Worm (Caenorhabditis elegans): ENCODE data around the gene F01G4.6.

The F01G4.6 gene

DNA sequence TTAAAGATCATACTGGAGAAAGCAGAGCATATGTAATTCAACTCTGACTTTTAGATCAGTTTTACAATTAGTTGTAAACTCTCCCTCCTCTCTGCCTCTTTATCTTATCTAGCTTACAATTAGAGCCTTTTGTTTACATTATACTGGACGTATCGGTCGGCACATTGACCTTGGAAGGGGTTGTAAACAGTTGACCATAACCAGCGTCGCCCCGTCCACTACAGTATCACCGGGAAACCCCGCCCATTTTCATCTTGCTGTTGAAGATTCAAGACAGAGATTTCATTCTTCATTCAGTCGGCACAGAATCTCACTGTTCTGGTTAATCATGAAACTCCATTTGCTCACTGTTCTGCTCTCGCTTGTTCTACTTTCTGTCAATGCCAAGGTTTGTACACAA lies 37.4 kb upstream of the F01G4.6 start, which contains the start of gene sdz-27:
Gene sdz-27, plus strand, starts transcription at position 301 of the 400 bp plus-strand sequence.
- TF ChIP-seq nhr-76 (tag; optimal IDR thresholded peaks at IDR 0.05), result no peak
- no peak for TF ChIP-seq ceh-8 (GFP tag; optimal IDR thresholded peaks at IDR 0.05)
- no peak for TF ChIP-seq sptf-1 (tag; optimal IDR thresholded peaks at IDR 0.05)
- TF ChIP-seq ets-5 (GFP tag; IDR thresholded peaks at IDR 0.05), result no peak
- TF ChIP-seq rnt-1 (tag; optimal IDR thresholded peaks at IDR 0.05), result no peak
- TF ChIP-seq skn-1 (tag; optimal IDR thresholded peaks at IDR 0.05), result no peak
- no peak for TF ChIP-seq alr-1 (tag; optimal IDR thresholded peaks at IDR 0.05; ENCODE audit: borderline replicate concordance)
- no peak for TF ChIP-seq lin-14 (GFP tag; optimal IDR thresholded peaks at IDR 0.05)
- no peak for TF ChIP-seq ztf-11 (tag; optimal IDR thresholded peaks at IDR 0.05)
- no peak for TF ChIP-seq unc-98 (GFP tag; IDR thresholded peaks at IDR 0.05)
- no peak for TF ChIP-seq Y116A8C.19 (tag; optimal IDR thresholded peaks at IDR 0.05; ENCODE audit: borderline replicate concordance)

ce11 chrIV:11183991-11184390 lies 34.7 kb upstream of the F01G4.6 start, which contains the start of gene nuaf-3:
Gene nuaf-3 (plus strand): TSS chrIV:11184291.
- no peak for TF ChIP-seq hlh-4 (tag; optimal IDR thresholded peaks at IDR 0.05)
- no peak for TF ChIP-seq ztf-11 (tag; optimal IDR thresholded peaks at IDR 0.05)
- no peak for TF ChIP-seq lsy-2 (tag; optimal IDR thresholded peaks at IDR 0.05)
- no peak for TF ChIP-seq C04F5.9 (tag; optimal IDR thresholded peaks at IDR 0.05)
- TF ChIP-seq elt-3 (tag; optimal IDR thresholded peaks at IDR 0.05), result no peak
- no peak for TF ChIP-seq F16B12.6 (tag; optimal IDR thresholded peaks at IDR 0.05)
- TF ChIP-seq blmp-1 (tag; optimal IDR thresholded peaks at IDR 0.05), result no peak
- TF ChIP-seq nhr-71 (tag; optimal IDR thresholded peaks at IDR 0.05), result no peak
- no peak for TF ChIP-seq lin-35 (GFP tag; optimal IDR thresholded peaks at IDR 0.05)
- no peak for TF ChIP-seq egl-27 (tag; optimal IDR thresholded peaks at IDR 0.05)

DNA sequence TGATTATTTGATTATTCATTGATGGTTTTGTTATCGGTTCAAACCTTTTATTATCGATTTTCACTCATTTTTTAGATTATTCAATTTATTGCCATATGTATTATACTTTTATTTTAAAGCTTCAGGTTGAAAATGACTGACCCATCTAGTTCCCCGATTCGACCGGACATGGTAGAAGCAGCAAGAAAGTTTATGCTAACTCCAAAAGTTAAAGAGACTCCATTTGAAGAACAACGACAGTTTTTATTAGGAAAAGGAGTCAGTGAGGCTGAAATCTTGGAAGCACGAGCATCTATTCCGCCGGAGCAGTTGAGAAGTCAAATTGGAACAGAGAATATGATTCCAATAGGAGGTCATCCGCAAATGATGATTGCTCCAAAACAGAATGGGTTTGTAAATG lies 33.7 kb upstream of the F01G4.6 start, which contains the start of gene prx-14:
Gene prx-14, plus strand, starts transcription at position 120 of the 400 bp plus-strand sequence.
- no peak for TF ChIP-seq efl-1 (optimal IDR thresholded peaks at IDR 0.05)
- TF ChIP-seq efl-1 (GFP tag; optimal IDR thresholded peaks at IDR 0.05 in 1 of 2), result peak in 1 of 2 experiments; percentile 14
- TF ChIP-seq elt-2 (tag; optimal IDR thresholded peaks at IDR 0.05), result peak; percentile 49
- TF ChIP-seq nhr-20 (tag; optimal IDR thresholded peaks at IDR 0.05), result no peak

ce11 chrIV:11180077-11180476 lies 30.8 kb upstream of the F01G4.6 start:
- TF ChIP-seq zag-1 (tag; optimal IDR thresholded peaks at IDR 0.05) (no peak), fkh-10 (GFP tag; optimal IDR thresholded peaks at IDR 0.05) (no peak), unc-86 (tag; optimal IDR thresholded peaks at IDR 0.05) (no peak), mdl-1 (tag; optimal IDR thresholded peaks at IDR 0.05) (no peak), mep-1 (tag; optimal IDR thresholded peaks at IDR 0.05) (peak; percentile 4)

- peak; percentile 20 for TF ChIP-seq mef-2 (tag; optimal IDR thresholded peaks at IDR 0.05)
- peak; percentile 79 for TF ChIP-seq snpc-4 (tag; optimal IDR thresholded peaks at IDR 0.05)
- TF ChIP-seq tbx-2 (tag; optimal IDR thresholded peaks at IDR 0.05), result peak; percentile 91
- TF ChIP-seq hpl-2 (GFP tag; optimal IDR thresholded peaks at IDR 0.05), result peak; percentile 66
- TF ChIP-seq pax-3 (tag; optimal IDR thresholded peaks at IDR 0.05), result peak; percentile 72
- TF ChIP-seq fkh-8 (tag; optimal IDR thresholded peaks at IDR 0.05), result peak; percentile 79
- peak; percentile 91 for TF ChIP-seq mep-1 (tag; optimal IDR thresholded peaks at IDR 0.05)
- peak; percentile 94 for TF ChIP-seq unc-130 (tag; optimal IDR thresholded peaks at IDR 0.05)
- TF ChIP-seq lin-15B (tag; optimal IDR thresholded peaks at IDR 0.05), result peak; percentile 81
- peak; percentile 90 to 93 for TF ChIP-seq lsy-2 (tag; optimal IDR thresholded peaks at IDR 0.05)
- peak; percentile 74 for TF ChIP-seq C16A3.4 (tag; optimal IDR thresholded peaks at IDR 0.05)
- TF ChIP-seq fkh-10 (GFP tag; optimal IDR thresholded peaks at IDR 0.05), result peak; percentile 75
- TF ChIP-seq ztf-11 (tag; optimal IDR thresholded peaks at IDR 0.05), result peak in 1 of 2 experiments; percentile 69
- TF ChIP-seq snu-23 (GFP tag; optimal IDR thresholded peaks at IDR 0.05), result peak; percentile 93
- peak; percentile 96 for TF ChIP-seq nhr-47 (tag; optimal IDR thresholded peaks at IDR 0.05)
- TF ChIP-seq lir-3 (tag; optimal IDR thresholded peaks at IDR 0.05; ENCODE audit: poor library complexity), result peak; percentile 81
- peak; percentile 93 for TF ChIP-seq nhr-90 (tag; optimal IDR thresholded peaks at IDR 0.05; ENCODE audit: poor library complexity)
- TF ChIP-seq nhr-85 (tag), result peak; percentile 88
- peak; percentile 76 for TF ChIP-seq skn-1 (tag; optimal IDR thresholded peaks at IDR 0.05)
- peak; percentile 75 for TF ChIP-seq sox-4 (tag; optimal IDR thresholded peaks at IDR 0.05)
- TF ChIP-seq swsn-7 (tag; optimal IDR thresholded peaks at IDR 0.05), result peak; percentile 91
Measured at ce11 chrIV:11179123-11179740, 29.9 kb upstream of the F01G4.6 start, which contains the start of gene cpt-2. Gene cpt-2 (plus strand): TSS chrIV:11179645.

All from whole organism, L1 larva.